Worm (Caenorhabditis elegans): ENCODE results near the gene atad-3.

DNA sequence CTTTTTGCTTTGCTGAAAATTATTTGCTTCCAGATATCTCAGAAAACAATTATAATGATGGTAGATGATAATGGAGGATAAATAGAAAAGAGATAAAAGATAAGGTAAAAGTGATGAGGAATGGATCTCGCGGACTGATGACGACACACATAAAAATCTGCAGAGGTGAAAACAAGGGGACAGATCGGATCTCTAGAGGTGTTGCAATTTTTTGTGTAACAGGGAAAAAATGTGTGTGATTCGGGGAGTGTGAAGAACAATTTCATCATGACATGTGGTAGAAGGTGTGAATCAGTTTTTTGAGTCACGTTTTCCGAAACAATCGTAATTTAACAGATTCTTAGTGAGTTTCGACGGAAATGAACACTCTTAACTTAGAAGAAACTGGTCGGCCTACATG is 40.1 kb downstream of the atad-3 start:
- no peak for TF ChIP-seq ama-1 (optimal IDR thresholded peaks at IDR 0.05)
- TF ChIP-seq nhr-11 (tag; optimal IDR thresholded peaks at IDR 0.05): no peak
- no peak for TF ChIP-seq F13H6.1 (tag; optimal IDR thresholded peaks at IDR 0.05)
- no peak for TF ChIP-seq unc-55 (GFP tag; optimal IDR thresholded peaks at IDR 0.05)
- no peak for TF ChIP-seq ceh-18 (tag; optimal IDR thresholded peaks at IDR 0.05)
- no peak for TF ChIP-seq dmd-4 (tag; optimal IDR thresholded peaks at IDR 0.05; ENCODE audit: borderline replicate concordance)
- TF ChIP-seq ceh-2 (tag; optimal IDR thresholded peaks at IDR 0.05): no peak
- TF ChIP-seq sox-4 (tag; optimal IDR thresholded peaks at IDR 0.05): no peak
- no peak for TF ChIP-seq pha-4 (tag; optimal IDR thresholded peaks at IDR 0.05)
- TF ChIP-seq ceh-19 (GFP tag; optimal IDR thresholded peaks at IDR 0.05): no peak
- TF ChIP-seq gmeb-2 (tag; optimal IDR thresholded peaks at IDR 0.05): no peak
- TF ChIP-seq elt-2 (tag; optimal IDR thresholded peaks at IDR 0.05): no peak
- no peak for TF ChIP-seq K02D7.2 (tag; optimal IDR thresholded peaks at IDR 0.05)
- no peak for TF ChIP-seq madf-2 (tag; optimal IDR thresholded peaks at IDR 0.05)
